Fruit fly (Drosophila melanogaster) Kc167 (cell line): ENCODE data around the gene InR.

Experiments
- Sin3A ChIP-seq: fragments of >200 bp; optimal IDR thresholded peaks from 2 replicates; lab custom pipeline; 2018; ENCODE audit warnings: missing external identifiers
- h ChIP-seq: fragments of >200 bp; optimal IDR thresholded peaks from 3 replicates; lab custom pipeline; 2018; ENCODE audit warnings: missing external identifiers
- psq ChIP-seq: fragments of >200 bp; optimal IDR thresholded peaks from 2 replicates; lab custom pipeline; 2017; ENCODE audit warnings: missing external identifiers

DNA sequence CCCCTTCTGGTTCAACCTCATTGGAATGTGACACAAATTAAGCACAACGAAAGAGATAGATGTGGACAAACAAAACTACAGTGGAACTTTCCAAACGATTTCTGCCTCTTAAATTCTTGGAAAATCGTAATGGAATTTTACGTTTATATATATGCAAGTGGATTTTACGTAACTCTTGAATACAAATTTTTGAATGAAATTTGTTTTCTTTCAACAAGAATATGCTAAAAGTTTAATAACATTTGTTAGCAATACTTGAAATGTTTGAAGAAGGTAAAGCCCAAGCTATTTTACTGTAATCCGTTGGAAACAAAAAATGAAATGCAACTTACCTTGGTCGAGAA lies 16.5 kb downstream of the InR start:
- TF ChIP-seq h, result no peak
- no peak for TF ChIP-seq Sin3A (lab: Kevin White, UChicago)
- no peak for TF ChIP-seq psq
